Fruit fly (Drosophila melanogaster): ENCODE results near the gene CG14223.

- TF ChIP-seq Dref (GFP tag; IDR thresholded peaks at IDR 0.05) = no peak
- no peak for TF ChIP-seq unc-4 (GFP tag; IDR thresholded peaks at IDR 0.05; ENCODE audit: partially characterized antibody)
- TF ChIP-seq CG11695 (GFP tag; IDR thresholded peaks at IDR 0.05) = no peak
- TF ChIP-seq CG17186 (GFP tag; optimal IDR thresholded peaks at IDR 0.05) = no peak
- no peak for TF ChIP-seq CG3407 (GFP tag; optimal IDR thresholded peaks at IDR 0.05)
Measured at dm6 chrX:19712898-19713627, 49.3 kb upstream of the CG14223 start, which contains the start of gene meso18E.

All from whole organism, embryonic.